Worm (Caenorhabditis elegans): ENCODE results near the gene rga-1.

rga-1 gene

DNA sequence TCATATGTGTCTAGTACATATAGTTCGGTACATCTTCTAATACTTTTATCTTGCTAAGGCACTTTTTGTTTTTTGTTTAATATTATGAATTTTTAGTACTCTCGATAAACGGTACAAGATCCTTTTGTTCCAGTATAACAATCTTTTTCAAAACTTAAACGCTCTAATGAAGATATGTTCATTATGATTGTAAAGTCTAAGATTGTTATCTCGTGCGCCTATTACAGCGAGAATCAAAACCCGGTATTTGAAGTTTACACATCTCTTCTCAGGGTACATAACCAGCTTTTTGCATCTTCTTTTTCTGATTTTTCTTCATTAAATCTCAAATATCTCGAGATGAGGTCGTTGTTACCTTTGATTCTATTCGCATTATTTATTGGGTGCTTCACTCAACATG is 23.3 kb downstream of the rga-1 start, which contains the start of gene B0334.13:
TSS of gene B0334.13 (plus strand) at position 301 of the 400 bp plus-strand sequence.
- TF ChIP-seq unc-86 (tag; optimal IDR thresholded peaks at IDR 0.05): no peak
- TF ChIP-seq T23F11.4 (GFP tag; optimal IDR thresholded peaks at IDR 0.05): no peak
- no peak for TF ChIP-seq unc-3 (GFP tag; conservative IDR thresholded peaks at IDR 0.05)
- no peak for TF ChIP-seq unc-3 (tag; optimal IDR thresholded peaks at IDR 0.05)
- TF ChIP-seq fkh-10 (GFP tag; optimal IDR thresholded peaks at IDR 0.05): no peak
- TF ChIP-seq sdc-2 (tag; optimal IDR thresholded peaks at IDR 0.05): no peak
- TF ChIP-seq sox-4 (tag; optimal IDR thresholded peaks at IDR 0.05): no peak
- TF ChIP-seq dmd-4 (tag; optimal IDR thresholded peaks at IDR 0.05; ENCODE audit: borderline replicate concordance): no peak
- no peak for TF ChIP-seq ceh-2 (tag; optimal IDR thresholded peaks at IDR 0.05)
- TF ChIP-seq ceh-22 (tag; optimal IDR thresholded peaks at IDR 0.05): no peak
- TF ChIP-seq pag-3 (tag; optimal IDR thresholded peaks at IDR 0.05; ENCODE audit: borderline replicate concordance): no peak
- TF ChIP-seq tbx-7 (tag; optimal IDR thresholded peaks at IDR 0.05): no peak
- TF ChIP-seq ets-4 (tag; optimal IDR thresholded peaks at IDR 0.05): no peak

DNA sequence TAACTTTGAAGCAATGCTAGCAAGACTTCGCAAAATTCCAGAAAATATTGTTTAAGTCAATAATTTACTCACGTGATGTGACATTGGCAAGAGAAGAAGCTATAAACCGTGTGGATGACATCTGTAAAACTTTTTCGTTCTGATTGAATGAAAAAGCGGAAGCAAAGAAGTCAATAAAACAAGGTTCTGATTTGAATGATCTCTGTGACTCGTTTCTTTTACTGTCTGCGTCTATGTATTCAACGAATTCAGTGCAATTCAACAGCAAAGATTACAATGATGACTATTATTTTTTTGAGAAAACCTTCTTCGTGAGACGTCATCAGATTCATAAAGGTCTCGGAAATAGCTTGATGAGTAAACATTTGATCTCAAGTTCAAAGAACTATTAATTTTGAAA is 28.1 kb downstream of the rga-1 start, which contains the start of gene hacl-1:
TSS of gene hacl-1 (minus strand) at position 121 of the 400 bp plus-strand sequence.
- TF ChIP-seq ref-2 (tag; optimal IDR thresholded peaks at IDR 0.05) (no peak), gmeb-2 (tag; optimal IDR thresholded peaks at IDR 0.05) (no peak), ceh-34 (tag; optimal IDR thresholded peaks at IDR 0.05) (no peak), elt-2 (tag; optimal IDR thresholded peaks at IDR 0.05) (peak; percentile 27), nhr-11 (tag; optimal IDR thresholded peaks at IDR 0.05) (no peak), lim-6 (tag; optimal IDR thresholded peaks at IDR 0.05) (no peak)

DNA sequence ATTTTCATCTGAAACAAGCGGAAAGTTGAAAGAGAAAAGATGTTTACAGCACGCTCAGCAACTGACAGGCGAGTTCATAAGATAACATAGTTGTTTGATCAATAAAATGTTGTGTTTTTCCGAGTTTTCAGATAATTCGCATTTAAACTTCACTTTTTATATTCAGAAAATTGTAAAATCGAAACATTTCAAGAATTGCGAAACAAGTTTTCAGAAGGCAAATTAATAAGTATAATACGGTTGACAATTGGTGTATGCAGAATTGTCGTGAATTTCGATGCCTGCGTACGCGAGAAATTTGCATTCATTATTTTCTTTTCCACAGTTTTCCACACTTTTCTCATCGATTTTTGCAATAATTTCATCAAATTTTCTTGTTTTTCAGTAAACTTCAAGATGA is 30.6 kb downstream of the rga-1 start, which contains the start of the genes ooc-3 and B0334.4:
TSS of gene ooc-3 (minus strand) at position 15 of the 400 bp plus-strand sequence.
TSS of gene B0334.4 (plus strand) at position 386 of the 400 bp plus-strand sequence.
- TF ChIP-seq K02D7.2 (tag; optimal IDR thresholded peaks at IDR 0.05) (no peak), unc-42 (tag; optimal IDR thresholded peaks at IDR 0.05) (peak; percentile 70), F13H6.1 (tag; optimal IDR thresholded peaks at IDR 0.05) (no peak)

DNA sequence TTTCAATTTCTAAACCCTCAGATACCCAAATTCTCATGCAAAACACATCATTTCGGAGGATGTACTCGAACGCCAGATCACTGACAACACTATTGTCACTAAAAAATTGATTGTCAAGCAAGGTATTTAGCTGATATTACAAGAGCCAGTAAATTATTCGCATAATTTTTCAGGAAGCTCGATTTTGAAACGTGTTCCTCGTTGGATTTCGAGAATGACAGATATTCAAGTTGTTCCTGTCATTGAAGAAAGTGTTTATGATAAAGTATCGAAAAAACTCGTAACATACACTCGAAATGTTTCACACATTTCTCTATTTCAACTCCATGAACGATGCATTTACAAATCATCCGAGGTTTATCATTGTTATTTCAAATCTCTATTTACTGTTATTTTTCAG is 31.1 kb downstream of the rga-1 start:
- no peak for TF ChIP-seq hlh-30 (tag; optimal IDR thresholded peaks at IDR 0.05; ENCODE audit: insufficient read depth)
- no peak for TF ChIP-seq ceh-34 (tag; optimal IDR thresholded peaks at IDR 0.05)

DNA sequence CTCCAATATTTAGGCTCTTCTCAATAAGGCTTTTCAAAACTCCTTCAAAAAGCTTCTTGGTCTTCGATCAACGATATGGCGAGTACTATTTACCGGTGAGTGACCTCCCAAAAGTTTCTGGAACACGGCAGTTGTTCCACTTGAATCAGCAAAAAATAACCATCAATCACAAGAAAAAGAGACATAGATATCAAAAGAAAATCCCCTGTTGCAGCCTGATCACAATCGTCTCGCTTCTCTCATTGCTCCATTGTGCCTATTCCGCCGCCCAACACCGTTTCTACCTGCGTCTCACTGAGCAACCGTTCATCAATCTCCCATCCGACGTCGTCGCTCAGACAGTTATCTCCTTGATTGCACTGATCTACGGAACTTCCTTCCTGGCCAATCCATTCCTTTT is 32.1 kb downstream of the rga-1 start, which contains the start of gene emc-5:
TSS of gene emc-5 (plus strand) at position 14 of the 400 bp plus-strand sequence.
- TF ChIP-seq unc-55 (GFP tag; optimal IDR thresholded peaks at IDR 0.05) (peak; percentile 14), gmeb-2 (tag; optimal IDR thresholded peaks at IDR 0.05) (no peak), ceh-18 (tag; optimal IDR thresholded peaks at IDR 0.05) (peak; percentile 26), nhr-232 (tag; optimal IDR thresholded peaks at IDR 0.05) (no peak)

DNA sequence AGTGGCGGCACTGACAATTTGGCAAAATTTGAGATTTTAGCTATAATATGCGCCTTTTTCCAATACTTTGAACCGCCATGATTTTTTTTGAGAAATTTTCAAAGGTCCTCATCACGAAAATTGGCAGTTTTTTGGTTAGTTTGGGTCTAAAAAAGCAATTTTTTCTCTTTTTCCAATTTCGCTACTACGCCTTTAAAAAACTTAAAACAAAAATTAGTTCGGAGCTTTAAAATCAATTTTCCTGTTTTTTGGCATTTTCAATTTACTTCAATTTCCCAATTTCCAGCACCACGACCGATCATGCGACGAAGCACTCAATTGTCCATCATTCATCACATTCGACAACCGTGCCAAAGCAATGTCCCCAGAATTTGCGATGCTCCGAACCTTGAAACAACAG is 32.7 kb downstream of the rga-1 start, which contains the start of gene B0334.5:
TSS of gene B0334.5 (plus strand) at position 301 of the 400 bp plus-strand sequence.
- TF ChIP-seq hlh-30 (tag; optimal IDR thresholded peaks at IDR 0.05; ENCODE audit: insufficient read depth) (no peak), sdc-2 (tag; optimal IDR thresholded peaks at IDR 0.05) (no peak), ets-4 (tag; optimal IDR thresholded peaks at IDR 0.05) (no peak), pha-2 (tag; optimal IDR thresholded peaks at IDR 0.05) (no peak), nfya-1 (tag; optimal IDR thresholded peaks at IDR 0.05) (no peak), mec-3 (tag; optimal IDR thresholded peaks at IDR 0.05; ENCODE audit: borderline replicate concordance) (no peak), pag-3 (tag; optimal IDR thresholded peaks at IDR 0.05; ENCODE audit: borderline replicate concordance) (no peak), hlh-13 (GFP tag; optimal IDR thresholded peaks at IDR 0.05) (no peak), hlh-15 (tag; optimal IDR thresholded peaks at IDR 0.05) (no peak), K02D7.2 (tag; optimal IDR thresholded peaks at IDR 0.05) (no peak), fkh-10 (GFP tag; optimal IDR thresholded peaks at IDR 0.05) (no peak), tbx-7 (tag; optimal IDR thresholded peaks at IDR 0.05) (no peak), unc-42 (tag; optimal IDR thresholded peaks at IDR 0.05) (no peak), ref-2 (tag; optimal IDR thresholded peaks at IDR 0.05) (no peak)
